Worm (Caenorhabditis elegans): Measurements from ENCODE around the gene EEED8.2.

Gene EEED8.2

ce11 chrII:5416204-5416764 is at the start of gene EEED8.2:
Gene EEED8.2, plus strand, starts transcription at chrII:5416714.
- TF ChIP-seq ref-1 (GFP tag; conservative IDR thresholded peaks at IDR 0.05), result no peak
- TF ChIP-seq cog-1 (tag; optimal IDR thresholded peaks at IDR 0.05), result peak; percentile 11

- TF ChIP-seq med-1 (GFP tag; optimal IDR thresholded peaks at IDR 0.05; ENCODE audit: insufficient read depth), result no peak
- no peak for TF ChIP-seq tab-1 (GFP tag; IDR thresholded peaks at IDR 0.05)
- no peak for TF ChIP-seq T22C8.4 (GFP tag; IDR thresholded peaks at IDR 0.05)
- TF ChIP-seq ztf-29 (GFP tag; IDR thresholded peaks at IDR 0.05), result no peak
- no peak for TF ChIP-seq klf-2 (GFP tag; conservative IDR thresholded peaks at IDR 0.05)
- no peak for TF ChIP-seq ref-1 (GFP tag; conservative IDR thresholded peaks at IDR 0.05)
- no peak for TF ChIP-seq flt-1 (GFP tag; IDR thresholded peaks at IDR 0.05)
- TF ChIP-seq ztf-23 (GFP tag; IDR thresholded peaks at IDR 0.05), result no peak
- TF ChIP-seq cog-1 (tag; optimal IDR thresholded peaks at IDR 0.05), result no peak
Observed at ce11 chrII:5370641-5371040, 45.9 kb upstream of the EEED8.2 start, which contains the start of gene F09E5.12. Gene F09E5.12, minus strand, starts transcription at chrII:5370741.

ce11 chrII:5373275-5374047 is 43.1 kb upstream of the EEED8.2 start, which contains the start of the genes agt-2 and F09E5.3:
Gene agt-2, minus strand, starts transcription at chrII:5373827.
Gene F09E5.3, plus strand, starts transcription at chrII:5373997.
- TF ChIP-seq tab-1 (GFP tag; IDR thresholded peaks at IDR 0.05), result no peak
- TF ChIP-seq ztf-29 (GFP tag; IDR thresholded peaks at IDR 0.05), result 0 out of 2 replicates have a peak, but pooled peaks have one; percentile 27
- peak; percentile 47 for TF ChIP-seq cog-1 (tag; optimal IDR thresholded peaks at IDR 0.05)
- TF ChIP-seq ztf-23 (GFP tag; IDR thresholded peaks at IDR 0.05), result peak; percentile 62; the same call in 1 of the 2 replicates
- peak; percentile 71 for TF ChIP-seq flt-1 (GFP tag; IDR thresholded peaks at IDR 0.05)
- no peak for TF ChIP-seq klf-2 (GFP tag; conservative IDR thresholded peaks at IDR 0.05)
- no peak for TF ChIP-seq T22C8.4 (GFP tag; IDR thresholded peaks at IDR 0.05)
- no peak for TF ChIP-seq ref-1 (GFP tag; conservative IDR thresholded peaks at IDR 0.05)
- no peak for TF ChIP-seq med-1 (GFP tag; optimal IDR thresholded peaks at IDR 0.05; ENCODE audit: insufficient read depth)

ce11 chrII:5374967-5375366 is 41.5 kb upstream of the EEED8.2 start, which contains the start of gene algn-2:
Gene algn-2, plus strand, starts transcription at chrII:5375267.
- TF ChIP-seq ztf-29 (GFP tag; IDR thresholded peaks at IDR 0.05) (no peak), cog-1 (tag; optimal IDR thresholded peaks at IDR 0.05) (no peak), ztf-23 (GFP tag; IDR thresholded peaks at IDR 0.05) (no peak), flt-1 (GFP tag; IDR thresholded peaks at IDR 0.05) (no peak), klf-2 (GFP tag; conservative IDR thresholded peaks at IDR 0.05) (no peak), tab-1 (GFP tag; IDR thresholded peaks at IDR 0.05) (no peak), T22C8.4 (GFP tag; IDR thresholded peaks at IDR 0.05) (no peak), ref-1 (GFP tag; conservative IDR thresholded peaks at IDR 0.05) (no peak), med-1 (GFP tag; optimal IDR thresholded peaks at IDR 0.05; ENCODE audit: insufficient read depth) (no peak)

ce11 chrII:5377467-5378238 is 38.9 kb upstream of the EEED8.2 start, which contains the start of gene prdx-2:
Gene prdx-2, plus strand, starts transcription at chrII:5378195.
- TF ChIP-seq med-1 (GFP tag; optimal IDR thresholded peaks at IDR 0.05; ENCODE audit: insufficient read depth), result no peak
- TF ChIP-seq ztf-23 (GFP tag; IDR thresholded peaks at IDR 0.05), result no peak
- TF ChIP-seq klf-2 (GFP tag; conservative IDR thresholded peaks at IDR 0.05), result no peak
- TF ChIP-seq ztf-29 (GFP tag; IDR thresholded peaks at IDR 0.05), result no peak
- TF ChIP-seq ref-1 (GFP tag; conservative IDR thresholded peaks at IDR 0.05), result no peak
- no peak for TF ChIP-seq T22C8.4 (GFP tag; IDR thresholded peaks at IDR 0.05)

- TF ChIP-seq klf-2 (GFP tag; conservative IDR thresholded peaks at IDR 0.05) (no peak), flt-1 (GFP tag; IDR thresholded peaks at IDR 0.05) (no peak), ztf-29 (GFP tag; IDR thresholded peaks at IDR 0.05) (no peak), med-1 (GFP tag; optimal IDR thresholded peaks at IDR 0.05; ENCODE audit: insufficient read depth) (no peak), tab-1 (GFP tag; IDR thresholded peaks at IDR 0.05) (no peak), ztf-23 (GFP tag; IDR thresholded peaks at IDR 0.05) (no peak), cog-1 (tag; optimal IDR thresholded peaks at IDR 0.05) (no peak), ref-1 (GFP tag; conservative IDR thresholded peaks at IDR 0.05) (no peak), T22C8.4 (GFP tag; IDR thresholded peaks at IDR 0.05) (no peak)
Observed at ce11 chrII:5378239-5378521, 38.3 kb upstream of the EEED8.2 start.

ce11 chrII:5379614-5380077 is 36.9 kb upstream of the EEED8.2 start, which contains the start of gene pkc-3:
Gene pkc-3, plus strand, starts transcription at chrII:5380027.
- TF ChIP-seq T22C8.4 (GFP tag; IDR thresholded peaks at IDR 0.05) (no peak), tab-1 (GFP tag; IDR thresholded peaks at IDR 0.05) (no peak), med-1 (GFP tag; optimal IDR thresholded peaks at IDR 0.05; ENCODE audit: insufficient read depth) (no peak), ref-1 (GFP tag; conservative IDR thresholded peaks at IDR 0.05) (no peak), cog-1 (tag; optimal IDR thresholded peaks at IDR 0.05) (no peak), ztf-23 (GFP tag; IDR thresholded peaks at IDR 0.05) (no peak), flt-1 (GFP tag; IDR thresholded peaks at IDR 0.05) (peak; percentile 64; the same call in 1 of the 2 replicates)

ce11 chrII:5384282-5384681 is 32.2 kb upstream of the EEED8.2 start:
- TF ChIP-seq klf-2 (GFP tag; conservative IDR thresholded peaks at IDR 0.05), result no peak
- no peak for TF ChIP-seq ref-1 (GFP tag; conservative IDR thresholded peaks at IDR 0.05)
- TF ChIP-seq flt-1 (GFP tag; IDR thresholded peaks at IDR 0.05), result no peak
- TF ChIP-seq ztf-29 (GFP tag; IDR thresholded peaks at IDR 0.05), result no peak
- no peak for TF ChIP-seq T22C8.4 (GFP tag; IDR thresholded peaks at IDR 0.05)
- TF ChIP-seq cog-1 (tag; optimal IDR thresholded peaks at IDR 0.05), result no peak
- TF ChIP-seq tab-1 (GFP tag; IDR thresholded peaks at IDR 0.05), result no peak
- no peak for TF ChIP-seq ztf-23 (GFP tag; IDR thresholded peaks at IDR 0.05)
- no peak for TF ChIP-seq med-1 (GFP tag; optimal IDR thresholded peaks at IDR 0.05; ENCODE audit: insufficient read depth)

ce11 chrII:5387217-5387616 is 29.3 kb upstream of the EEED8.2 start, which contains the start of gene ccpp-6:
Gene ccpp-6, minus strand, starts transcription at chrII:5387317.
- TF ChIP-seq flt-1 (GFP tag; IDR thresholded peaks at IDR 0.05) (no peak), ztf-23 (GFP tag; IDR thresholded peaks at IDR 0.05) (no peak), med-1 (GFP tag; optimal IDR thresholded peaks at IDR 0.05; ENCODE audit: insufficient read depth) (no peak), tab-1 (GFP tag; IDR thresholded peaks at IDR 0.05) (no peak), ref-1 (GFP tag; conservative IDR thresholded peaks at IDR 0.05) (no peak), klf-2 (GFP tag; conservative IDR thresholded peaks at IDR 0.05) (no peak), cog-1 (tag; optimal IDR thresholded peaks at IDR 0.05) (no peak)

Measured in whole organism, midembryonic.